Comparison of ENCODE assay signal across 3 fruit fly cellular contexts in the genomic region with DNA sequence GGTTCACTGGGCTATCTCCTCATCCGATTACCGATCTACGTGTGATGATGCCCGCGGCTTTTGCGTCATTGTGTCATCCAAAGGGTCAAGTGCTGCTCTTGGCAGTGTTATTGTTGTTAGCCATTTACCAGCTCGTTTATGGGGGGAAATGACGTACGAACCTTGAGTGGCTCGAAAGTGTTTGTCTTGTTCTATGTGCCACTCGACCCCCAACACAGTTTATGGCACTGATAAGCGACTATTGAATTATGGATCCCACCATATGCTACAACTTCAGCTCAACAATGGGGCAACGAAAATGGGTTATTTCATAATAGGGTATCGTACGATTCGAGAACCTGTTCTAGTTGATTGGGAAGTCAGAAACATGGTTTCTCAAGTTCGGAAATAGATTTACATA.
TF ChIP-seq lines count a peak whose summit lies in the region.

No protein-coding gene starts in this region.

- no peak for TF ChIP-seq CTCF in whole organism, embryonic (GFP tag; optimal IDR thresholded peaks at IDR 0.05; lab: Kevin White, UChicago)

TF ChIP-seq in whole organism, adult, 20 proteins besides CTCF, POLR2A, EP300 and RAD21:
- TF ChIP-seq cic (GFP tag; optimal IDR thresholded peaks at IDR 0.05; lab: Kevin White, UChicago) (peak; percentile 17), CG33017 (tag; optimal IDR thresholded peaks at IDR 0.05; lab: Kevin White, UChicago) (no peak), pad (GFP tag; optimal IDR thresholded peaks at IDR 0.05; lab: Kevin White, UChicago) (no peak)

TF ChIP-seq in whole organism, embryonic, 481 proteins besides CTCF, POLR2A, EP300 and RAD21:
- TF ChIP-seq CG34376 (GFP tag; optimal IDR thresholded peaks at IDR 0.05; lab: Kevin White, UChicago) (peak; percentile 50), dimm (GFP tag; IDR thresholded peaks at IDR 0.05; lab: Robert Waterston, UW) (no peak), mirr (GFP tag; optimal IDR thresholded peaks at IDR 0.05; lab: Kevin White, UChicago) (peak; percentile 49), sna (GFP tag; IDR thresholded peaks at IDR 0.05; lab: Robert Waterston, UW; ENCODE audit: partially characterized antibody) (no peak), twi (tag; optimal IDR thresholded peaks at IDR 0.05; lab: Kevin White, UChicago) (peak; percentile 54), CG8478 (optimal IDR thresholded peaks at IDR 0.05; lab: Kevin White, UChicago) (no peak), D19B (GFP tag; optimal IDR thresholded peaks at IDR 0.05; lab: Kevin White, UChicago) (peak; percentile 25), exex (tag; optimal IDR thresholded peaks at IDR 0.05; lab: Kevin White, UChicago) (peak; percentile 10), sug (tag; optimal IDR thresholded peaks at IDR 0.05; lab: Kevin White, UChicago) (peak; percentile 96), CG2678 (tag; optimal IDR thresholded peaks at IDR 0.05; lab: Kevin White, UChicago) (peak; percentile 3), Med (GFP tag; lab: Kevin White, UChicago) (peak; percentile 73), CG12769 (tag; optimal IDR thresholded peaks at IDR 0.05; lab: Kevin White, UChicago) (peak; percentile 5), fru (optimal IDR thresholded peaks at IDR 0.05; lab: Kevin White, UChicago) (no peak), Hr78 (GFP tag; optimal IDR thresholded peaks at IDR 0.05; lab: Kevin White, UChicago) (peak in 1 of 2 experiments; percentile 64), chinmo (GFP tag; IDR thresholded peaks at IDR 0.05; lab: Robert Waterston, UW; ENCODE audit: partially characterized antibody) (0 out of 4 replicates have a peak, but pooled peaks have one; percentile 67), vnd (GFP tag; IDR thresholded peaks at IDR 0.05; lab: Robert Waterston, UW; ENCODE audit: partially characterized antibody) (0 out of 3 replicates have a peak, but pooled peaks have one; percentile 22)
TF ChIP-seq in whole organism, embryonic: peak in this region for 12.

TF ChIP-seq in whole organism, prepupa, 60 proteins besides CTCF, POLR2A, EP300 and RAD21:
- TF ChIP-seq svp (GFP tag; lab: Kevin White, UChicago) (peak; percentile 88), Eip78C (GFP tag; lab: Kevin White, UChicago) (peak; percentile 41), CG11762 (GFP tag; optimal IDR thresholded peaks at IDR 0.05; lab: Kevin White, UChicago; ENCODE audit: insufficient read depth) (no peak)
